Worm (Caenorhabditis elegans): Measurements from ENCODE around the gene M01B2.12.
"Not testable (repeated sequence)": the region's sequence is repeated elsewhere in the genome, so short reads cannot be mapped to it uniquely, and the experiment has no call there.

DNA sequence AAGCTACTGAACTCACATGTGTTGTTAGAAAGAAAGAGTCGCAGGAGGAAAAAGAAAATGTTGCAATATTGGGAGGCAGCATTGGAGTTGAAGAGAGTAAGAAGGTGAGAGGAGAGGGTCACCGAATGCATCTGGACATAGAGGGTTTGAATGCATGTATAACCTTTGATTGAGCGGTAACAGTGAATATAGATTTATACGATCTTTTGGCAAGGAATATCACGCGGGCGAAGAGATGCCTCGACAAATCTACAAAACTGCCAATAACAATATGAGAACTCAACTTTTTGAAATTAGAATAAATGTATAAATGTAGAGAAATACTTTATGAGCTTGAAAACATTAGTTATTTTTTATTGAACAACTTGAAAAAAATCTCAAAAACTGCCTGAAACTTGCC is 1.7 kb downstream of the M01B2.12 start, which contains the start of gene M01B2.10:
- not testable (repeated sequence) for TF ChIP-seq zip-8 (tag; optimal IDR thresholded peaks at IDR 0.05); ztf-11 (tag; optimal IDR thresholded peaks at IDR 0.05); tbx-8 (GFP tag; optimal IDR thresholded peaks at IDR 0.05); pha-4 (tag; optimal IDR thresholded peaks at IDR 0.05); nhr-28 (tag; optimal IDR thresholded peaks at IDR 0.05); unc-62 (GFP tag; optimal IDR thresholded peaks at IDR 0.05); snpc-4 (tag; optimal IDR thresholded peaks at IDR 0.05); ceh-39 (tag; optimal IDR thresholded peaks at IDR 0.05); lsy-2 (tag; optimal IDR thresholded peaks at IDR 0.05); elt-3 (tag; optimal IDR thresholded peaks at IDR 0.05); M03D4.4 (tag; optimal IDR thresholded peaks at IDR 0.05)

All from whole organism, mixed stage, embryonic.